Worm (Caenorhabditis elegans) whole organism, L4 larva: ENCODE measurements around the gene T28A8.5.

ENCODE experiments used
- F10B5.3 ChIP-seq: sonication (generic microtip); optimal IDR thresholded peaks from 2 replicates; lab custom pipeline; 2016; ENCODE audit warnings: mild to moderate bottlenecking, missing genetic modification characterization, missing compliant biosample characterization
- F37D6.2 ChIP-seq: sonication (generic microtip); optimal IDR thresholded peaks from 2 replicates; lab custom pipeline; 2016; ENCODE audit warnings: mild to moderate bottlenecking, missing genetic modification characterization, missing compliant biosample characterization
- T26A8.4 ChIP-seq: fragments of 200-800 bp; sonication (Bioruptor generic); IDR thresholded peaks from 2 replicates; pipeline ENCODE4 v1.3.6; 2022; ENCODE audit warnings: missing genetic modification characterization, missing compliant biosample characterization
- Y105C5A.15 ChIP-seq: fragments of 200-800 bp; sonication (Bioruptor generic); IDR thresholded peaks from 2 replicates; pipeline ENCODE4 v1.3.6; 2022; ENCODE audit warnings: missing genetic modification characterization, missing compliant biosample characterization
- ZK337.2 ChIP-seq: fragments of 200-800 bp; sonication (Bioruptor generic); IDR thresholded peaks from 2 replicates; pipeline ENCODE4 v1.3.6; 2022; ENCODE audit warnings: missing genetic modification reagents, missing genetic modification characterization, missing compliant biosample characterization
- aha-1 ChIP-seq: fragments of 150-350 bp; peaks from one replicate; lab custom pipeline; 2014; ENCODE audit warnings: missing biosample characterization, missing genetic modification characterization
- aly-2 ChIP-seq: sonication (generic microtip); optimal IDR thresholded peaks from 2 replicates; lab custom pipeline; 2018; ENCODE audit warnings: missing biosample characterization, missing genetic modification characterization
- arid-1 ChIP-seq: fragments of 200-800 bp; sonication (Bioruptor generic); conservative IDR thresholded peaks from 2 replicates; pipeline ENCODE4 v1.3.6; 2022; ENCODE audit warnings: missing genetic modification reagents, missing genetic modification characterization, missing compliant biosample characterization
- ceh-20 ChIP-seq: fragments of 200-800 bp; sonication (Bioruptor generic); IDR thresholded peaks from 2 replicates; pipeline ENCODE4 v1.3.6; 2022; ENCODE audit warnings: missing genetic modification reagents, missing genetic modification characterization, missing compliant biosample characterization
- ceh-44 ChIP-seq: fragments of 200-800 bp; sonication (Bioruptor generic); IDR thresholded peaks from 2 replicates; pipeline ENCODE4 v1.3.6; 2022; ENCODE audit warnings: missing genetic modification reagents, missing genetic modification characterization, missing compliant biosample characterization
- daf-16 ChIP-seq, 3 experiments: sonication (generic microtip); optimal IDR thresholded peaks; 2 replicates each; lab custom pipeline; 2016 to 2017; ENCODE audit warnings: missing genetic modification characterization in 3 of 3, missing genetic modification reagents in 3 of 3, mild to moderate bottlenecking in 2 of 3, missing compliant biosample characterization in 2 of 3, missing biosample characterization in 1 of 3, moderate library complexity in 1 of 3
- dmd-6 ChIP-seq: fragments of 200-800 bp; sonication (Bioruptor generic); IDR thresholded peaks from 2 replicates; pipeline ENCODE4 v1.3.6; 2022; ENCODE audit warnings: missing genetic modification reagents, missing genetic modification characterization, missing compliant biosample characterization
- dpl-1 ChIP-seq: fragments of 150-350 bp; optimal IDR thresholded peaks from 2 replicates; lab custom pipeline; 2014; ENCODE audit warnings: missing biosample characterization, missing genetic modification reagents, missing genetic modification characterization
- egl-43 ChIP-seq: fragments of 200-800 bp; sonication (Bioruptor generic); IDR thresholded peaks from 2 replicates; pipeline ENCODE4 v1.3.6; 2022; ENCODE audit warnings: missing genetic modification reagents, missing genetic modification characterization, missing compliant biosample characterization
- fkh-10 ChIP-seq: fragments of 150-350 bp; optimal IDR thresholded peaks from 2 replicates; lab custom pipeline; 2014; ENCODE audit warnings: missing biosample characterization, missing genetic modification reagents, missing genetic modification characterization
- hlh-11 ChIP-seq: fragments of 200-800 bp; sonication (Bioruptor generic); optimal IDR thresholded peaks from 2 replicates; lab custom pipeline; 2018; ENCODE audit warnings: mild to moderate bottlenecking, missing genetic modification characterization, missing compliant biosample characterization
- hlh-30 ChIP-seq: sonication (generic microtip); optimal IDR thresholded peaks from 2 replicates; lab custom pipeline; 2017; ENCODE audit warnings: antibody characterized with exemption, mild to moderate bottlenecking, missing genetic modification characterization, missing compliant biosample characterization; ENCODE audit not compliant: insufficient read depth
- jun-1 ChIP-seq: fragments of 150-350 bp; optimal IDR thresholded peaks from 2 replicates; lab custom pipeline; 2014; ENCODE audit warnings: missing biosample characterization, missing genetic modification reagents, missing genetic modification characterization
- lin-29 ChIP-seq: fragments of 200-800 bp; sonication (Bioruptor generic); IDR thresholded peaks from 2 replicates; pipeline ENCODE4 v1.3.6; 2022; ENCODE audit warnings: missing genetic modification reagents, missing genetic modification characterization, missing compliant biosample characterization
- lin-38 ChIP-seq: fragments of 200-800 bp; sonication (Bioruptor generic); IDR thresholded peaks from 2 replicates; pipeline ENCODE4 v1.3.6; 2022; ENCODE audit warnings: missing genetic modification reagents, missing genetic modification characterization, missing compliant biosample characterization
- lsy-2 ChIP-seq, 2 experiments: fragments of 150-350 bp in 1 of 2; sonication (generic microtip) in 1 of 2; optimal IDR thresholded peaks; 2 replicates each; lab custom pipeline; 2014 to 2017; ENCODE audit warnings: missing biosample characterization in 2 of 2, missing genetic modification characterization in 2 of 2
- mep-1 ChIP-seq: fragments of 150-350 bp; sonication (generic microtip); optimal IDR thresholded peaks from 3 replicates; lab custom pipeline; 2014; ENCODE audit warnings: missing biosample characterization, missing genetic modification characterization
- nhr-102 ChIP-seq: sonication (generic microtip); optimal IDR thresholded peaks from 2 replicates; lab custom pipeline; 2016; ENCODE audit warnings: mild to moderate bottlenecking, missing genetic modification characterization, moderate library complexity, missing compliant biosample characterization
- nhr-11 ChIP-seq: fragments of 150-350 bp; optimal IDR thresholded peaks from 2 replicates; lab custom pipeline; 2014; ENCODE audit warnings: missing biosample characterization, missing genetic modification characterization
- nhr-237 ChIP-seq: sonication (generic microtip); optimal IDR thresholded peaks from 2 replicates; lab custom pipeline; 2017; ENCODE audit warnings: missing biosample characterization, missing genetic modification characterization
- nhr-25 ChIP-seq: sonication (generic microtip); optimal IDR thresholded peaks from 2 replicates; lab custom pipeline; 2017; ENCODE audit warnings: missing genetic modification characterization, mild to moderate bottlenecking, missing compliant biosample characterization, antibody characterized with exemption, moderate library complexity, borderline replicate concordance; ENCODE audit not compliant: insufficient read depth
- nhr-48 ChIP-seq: sonication (generic microtip); optimal IDR thresholded peaks from 2 replicates; lab custom pipeline; 2016; ENCODE audit warnings: mild to moderate bottlenecking, missing genetic modification characterization, missing compliant biosample characterization
- nhr-76 ChIP-seq: fragments of 150-350 bp; optimal IDR thresholded peaks from 2 replicates; lab custom pipeline; 2014; ENCODE audit warnings: missing biosample characterization, missing genetic modification characterization
- pqm-1 ChIP-seq: sonication (generic microtip); optimal IDR thresholded peaks from 2 replicates; lab custom pipeline; 2017; ENCODE audit warnings: missing biosample characterization, missing genetic modification characterization
- saeg-2 ChIP-seq: fragments of 200-800 bp; sonication (Bioruptor generic); IDR thresholded peaks from 2 replicates; pipeline ENCODE4 v1.3.6; 2022; ENCODE audit warnings: missing genetic modification reagents, missing genetic modification characterization, missing compliant biosample characterization
- unc-62 ChIP-seq, 3 experiments: fragments of 150-350 bp in 1 of 3; sonication (generic microtip); optimal IDR thresholded peaks in 2 of 3; peaks in 1 of 3; 1 replicate in 1 of 3; 2 replicates in 2 of 3; lab custom pipeline; 2014 to 2017; ENCODE audit warnings: missing biosample characterization in 3 of 3, missing genetic modification characterization in 3 of 3, missing genetic modification reagents in 3 of 3, missing genotype in 1 of 3
- zfp-2 ChIP-seq: sonication (generic microtip); optimal IDR thresholded peaks from 2 replicates; lab custom pipeline; 2016; ENCODE audit warnings: mild to moderate bottlenecking, missing genetic modification characterization, missing compliant biosample characterization
- zip-2 ChIP-seq: fragments of 150-350 bp; optimal IDR thresholded peaks from 2 replicates; lab custom pipeline; 2014; ENCODE audit warnings: missing biosample characterization, missing genetic modification characterization
- ztf-7 ChIP-seq: fragments of 150-350 bp; optimal IDR thresholded peaks from 2 replicates; lab custom pipeline; 2014; ENCODE audit warnings: missing biosample characterization, missing genetic modification characterization

The T28A8.5 gene

DNA sequence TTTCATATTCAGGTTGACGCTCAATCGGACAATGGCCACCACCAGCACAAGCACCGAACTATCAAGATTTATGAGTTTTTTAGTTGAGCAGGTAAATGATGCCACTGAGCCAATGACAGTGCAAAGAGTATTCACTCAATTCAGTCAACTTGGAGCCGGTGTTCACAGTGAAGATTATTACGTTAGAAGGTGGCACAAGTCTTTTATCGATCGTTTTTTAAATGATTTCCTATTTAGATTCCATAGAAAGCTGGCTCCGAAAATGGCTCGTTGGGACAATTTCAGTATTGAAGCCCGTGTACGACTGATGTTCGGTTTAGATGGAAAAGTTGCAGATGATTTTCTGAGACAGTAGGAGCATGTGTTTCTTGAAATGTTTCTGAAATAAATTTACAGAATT is at the start of gene T28A8.5:
Gene T28A8.5 (plus strand): TSS at position 32 of the 400 bp plus-strand sequence.
- peak; percentile 88 for TF ChIP-seq aha-1 (tag; lab: Kevin White, UChicago)
- peak in 1 of 2 experiments; percentile 60 for TF ChIP-seq unc-62 (GFP tag; optimal IDR thresholded peaks at IDR 0.05 in 1 of 2; lab: Kevin White, UChicago)
- no peak for TF ChIP-seq unc-62 (tag; optimal IDR thresholded peaks at IDR 0.05; lab: Kevin White, UChicago)
- no peak for TF ChIP-seq zip-2 (tag; lab: Kevin White, UChicago)

DNA sequence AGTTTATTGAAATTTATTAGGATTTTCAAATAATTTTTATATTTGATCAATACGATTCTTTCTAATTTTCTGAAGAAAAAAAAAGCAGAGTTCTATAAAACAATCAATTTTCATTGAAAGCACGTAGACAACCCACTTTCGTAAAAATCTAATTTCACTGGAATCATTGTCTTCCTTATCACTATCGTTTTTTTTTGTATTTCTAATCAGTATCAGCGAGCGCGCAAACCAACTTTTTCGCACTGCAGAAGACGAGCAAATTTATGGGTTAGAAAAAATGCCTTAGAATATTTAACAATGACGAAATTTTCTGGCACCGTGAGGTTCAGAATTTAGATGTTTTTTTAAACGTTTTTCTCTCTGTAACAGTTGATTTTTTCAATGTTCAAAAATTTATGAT is 48.6 kb upstream of the T28A8.5 start:
- no peak for TF ChIP-seq hlh-30 (tag; lab: Kevin White, UChicago)
- TF ChIP-seq nhr-76 (tag; lab: Kevin White, UChicago) = no peak
- peak; percentile 44; the same call in 1 of the 2 replicates for TF ChIP-seq dmd-6 (GFP tag; lab: Robert Waterston, UW)
- no peak for TF ChIP-seq T26A8.4 (GFP tag; lab: Robert Waterston, UW)
- no peak for TF ChIP-seq ceh-20 (GFP tag; lab: Robert Waterston, UW)
- TF ChIP-seq pqm-1 (tag; lab: Kevin White, UChicago) = peak; percentile 53
- no peak for TF ChIP-seq nhr-48 (tag; lab: Kevin White, UChicago)
- no peak for TF ChIP-seq lin-29 (GFP tag; lab: Robert Waterston, UW)

DNA sequence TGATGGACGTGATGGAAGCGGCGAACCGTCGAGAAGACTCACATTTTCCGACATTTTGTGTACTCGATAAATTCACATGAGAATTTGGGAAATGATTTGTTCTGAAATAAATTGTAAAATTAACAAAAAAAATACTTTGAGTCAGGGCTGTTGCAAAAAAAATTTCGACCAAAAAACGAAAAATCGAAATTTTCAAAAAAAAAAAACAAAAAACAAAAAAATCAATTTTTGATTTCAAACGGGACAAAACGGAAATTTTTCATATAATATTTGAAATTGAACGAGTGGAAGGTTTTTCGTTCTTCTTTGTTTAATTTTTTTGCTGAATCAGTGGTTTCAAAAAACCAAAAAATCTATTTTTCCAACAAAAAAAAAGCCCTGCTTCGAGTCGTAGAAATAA is 46.2 kb upstream of the T28A8.5 start, which contains the start of gene cua-1:
Gene cua-1 (minus strand): TSS at position 101 of the 400 bp plus-strand sequence.
- TF ChIP-seq dmd-6 (GFP tag; lab: Robert Waterston, UW) (no peak), F37D6.2 (tag; lab: Kevin White, UChicago) (no peak), ZK337.2 (no peak), egl-43 (GFP tag; lab: Robert Waterston, UW) (no peak), nhr-76 (tag; lab: Kevin White, UChicago) (no peak), hlh-11 (no peak), dpl-1 (GFP tag; lab: Kevin White, UChicago) (no peak)

DNA sequence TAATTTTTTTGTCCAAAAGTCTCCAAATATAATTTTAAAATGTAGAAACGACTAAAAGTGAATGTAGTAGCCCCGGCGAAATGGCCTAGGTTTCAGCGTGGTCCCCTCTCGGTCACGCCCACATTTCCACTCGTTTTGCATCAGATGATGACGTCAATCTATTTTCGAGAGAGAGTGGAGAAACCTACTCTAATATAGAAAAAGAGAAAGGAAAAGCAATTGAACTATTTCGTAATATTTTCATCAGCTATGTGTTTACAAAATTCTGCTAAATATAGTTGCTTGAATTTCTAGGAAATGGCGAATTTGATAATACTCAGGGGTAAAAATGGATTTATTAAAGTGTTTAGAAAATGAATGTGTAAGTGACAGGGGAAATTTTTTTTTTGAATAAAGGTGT is 45.6 kb upstream of the T28A8.5 start:
- TF ChIP-seq fkh-10 (GFP tag; lab: Kevin White, UChicago) (peak; percentile 14), nhr-25 (tag; lab: Kevin White, UChicago) (no peak), ztf-7 (peak; percentile 83), mep-1 (tag; lab: Kevin White, UChicago) (peak; percentile 38), hlh-30 (tag; lab: Kevin White, UChicago) (peak; percentile 38), dmd-6 (GFP tag; lab: Robert Waterston, UW) (0 out of 2 replicates have a peak, but pooled peaks have one; percentile 9), arid-1 (GFP tag; lab: Robert Waterston, UW) (0 out of 2 replicates have a peak, but pooled peaks have one; percentile 8), saeg-2 (GFP tag; lab: Robert Waterston, UW) (no peak), jun-1 (no peak), daf-16 (GFP tag; optimal IDR thresholded peaks at IDR 0.05; lab: Kevin White, UChicago) (no peak), daf-16 (tag; optimal IDR thresholded peaks at IDR 0.05; lab: Kevin White, UChicago) (peak; percentile 51), lsy-2 (tag; optimal IDR thresholded peaks at IDR 0.05; lab: Kevin White, UChicago) (peak in 1 of 2 experiments; percentile 61), aha-1 (tag; lab: Kevin White, UChicago) (peak; percentile 65), nhr-11 (tag; lab: Kevin White, UChicago) (peak; percentile 12), zfp-2 (no peak), ceh-20 (GFP tag; lab: Robert Waterston, UW) (no peak), pqm-1 (tag; lab: Kevin White, UChicago) (no peak), aly-2 (tag; lab: Kevin White, UChicago) (no peak)

DNA sequence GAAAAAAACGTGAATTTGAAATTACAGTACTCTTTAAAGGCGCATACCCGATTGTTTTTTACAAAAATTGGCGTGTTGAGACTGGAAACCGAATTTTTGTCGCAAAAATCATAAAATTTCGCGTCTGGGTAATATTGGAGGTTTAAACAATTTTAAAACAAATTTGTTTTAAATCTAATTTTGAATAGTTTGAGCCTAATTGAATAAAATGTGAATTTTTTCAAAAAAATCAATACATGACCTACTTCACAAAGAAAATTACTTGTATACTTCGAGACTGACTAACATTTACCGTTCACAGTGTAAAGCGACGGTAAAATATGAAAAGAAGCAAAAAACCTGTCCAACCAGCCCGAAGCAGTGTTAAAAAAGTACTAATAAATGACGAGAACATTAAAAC is 44.1 kb upstream of the T28A8.5 start:
- peak in 1 of 2 experiments; percentile 51 for TF ChIP-seq unc-62 (GFP tag; optimal IDR thresholded peaks at IDR 0.05 in 1 of 2; lab: Kevin White, UChicago)
- TF ChIP-seq unc-62 (tag; optimal IDR thresholded peaks at IDR 0.05; lab: Kevin White, UChicago) = no peak
- no peak for TF ChIP-seq daf-16 (GFP tag; optimal IDR thresholded peaks at IDR 0.05; lab: Kevin White, UChicago)
- no peak for TF ChIP-seq daf-16 (tag; optimal IDR thresholded peaks at IDR 0.05; lab: Kevin White, UChicago)
- peak; percentile 13 for TF ChIP-seq nhr-102
- 0 out of 2 replicates have a peak, but pooled peaks have one; percentile 48 for TF ChIP-seq Y105C5A.15 (GFP tag; lab: Robert Waterston, UW)
- TF ChIP-seq hlh-11 = no peak
- TF ChIP-seq nhr-237 = no peak
- no peak for TF ChIP-seq F10B5.3 (tag; lab: Kevin White, UChicago)
- no peak for TF ChIP-seq ceh-44 (GFP tag; lab: Robert Waterston, UW)
- TF ChIP-seq lin-38 (GFP tag; lab: Robert Waterston, UW) = no peak
